Worm (Caenorhabditis elegans) whole organism, young adult: ENCODE data around the gene frpr-9.

Experiments
- B0336.3 ChIP-seq: fragments of 200-800 bp; sonication (Bioruptor generic); IDR thresholded peaks from 2 replicates; pipeline ENCODE4 v1.3.6; 2022; ENCODE audit warnings: missing genetic modification characterization, missing compliant biosample characterization
- C17E4.6 ChIP-seq: fragments of 200-800 bp; sonication (Bioruptor generic); IDR thresholded peaks from 2 replicates; pipeline ENCODE4 v1.3.6; 2022; ENCODE audit warnings: missing genetic modification reagents, missing genetic modification characterization, missing compliant biosample characterization
- D2030.7 ChIP-seq: fragments of 200-800 bp; sonication (Bioruptor generic); IDR thresholded peaks from 2 replicates; pipeline ENCODE4 v1.3.6; 2022; ENCODE audit warnings: missing genetic modification reagents, missing genetic modification characterization, missing compliant biosample characterization
- F39B2.1 ChIP-seq: fragments of 200-800 bp; sonication (Bioruptor generic); IDR thresholded peaks from 2 replicates; pipeline ENCODE4 v1.3.6; 2022; ENCODE audit warnings: missing genetic modification reagents, missing genetic modification characterization, missing compliant biosample characterization
- F49E8.2 ChIP-seq: sonication (generic microtip); optimal IDR thresholded peaks from 3 replicates; lab custom pipeline; 2017; ENCODE audit warnings: missing genetic modification characterization, mild to moderate bottlenecking, missing compliant biosample characterization, antibody characterized with exemption, moderate library complexity; ENCODE audit not compliant: insufficient read depth
- K12H6.12 ChIP-seq: fragments of 200-800 bp; sonication (Bioruptor generic); optimal IDR thresholded peaks from 2 replicates; lab custom pipeline; 2018; ENCODE audit warnings: mild to moderate bottlenecking, missing genetic modification characterization, missing compliant biosample characterization
- T26A5.8 ChIP-seq: sonication (generic microtip); optimal IDR thresholded peaks from 2 replicates; lab custom pipeline; 2016; ENCODE audit warnings: missing genetic modification characterization, missing compliant biosample characterization
- Y53F4B.3 ChIP-seq: fragments of 200-800 bp; sonication (Bioruptor generic); IDR thresholded peaks from 2 replicates; pipeline ENCODE4 v1.3.6; 2022; ENCODE audit warnings: missing genetic modification reagents, missing genetic modification characterization, missing compliant biosample characterization
- Y53G8AR.9 ChIP-seq: fragments of 200-800 bp; sonication (Bioruptor generic); conservative IDR thresholded peaks from 2 replicates; pipeline ENCODE4 v1.3.6; 2022; ENCODE audit warnings: missing genetic modification reagents, missing genetic modification characterization, missing compliant biosample characterization
- Y95B8A.8 ChIP-seq: fragments of 200-800 bp; sonication (Bioruptor generic); IDR thresholded peaks from 2 replicates; pipeline ENCODE4 v1.3.6; 2022; ENCODE audit warnings: missing genetic modification reagents, missing genetic modification characterization, missing compliant biosample characterization
- athp-1 ChIP-seq: sonication (generic microtip); optimal IDR thresholded peaks from 2 replicates; lab custom pipeline; 2017; ENCODE audit warnings: mild to moderate bottlenecking, missing genetic modification characterization, missing compliant biosample characterization
- attf-3 ChIP-seq: fragments of 200-800 bp; sonication (Bioruptor generic); conservative IDR thresholded peaks from 2 replicates; pipeline ENCODE4 v1.3.6; 2022; ENCODE audit warnings: missing genetic modification reagents, missing genetic modification characterization, missing compliant biosample characterization
- attf-6 ChIP-seq: fragments of 200-800 bp; sonication (Bioruptor generic); IDR thresholded peaks from 2 replicates; pipeline ENCODE4 v1.3.6; 2022; ENCODE audit warnings: missing genetic modification reagents, missing genetic modification characterization, missing compliant biosample characterization
- cebp-2 ChIP-seq: fragments of 200-800 bp; sonication (Bioruptor generic); IDR thresholded peaks from 2 replicates; pipeline ENCODE4 v1.3.6; 2022; ENCODE audit warnings: missing genetic modification characterization, missing compliant biosample characterization
- ceh-100 ChIP-seq: fragments of 200-800 bp; sonication (Bioruptor generic); IDR thresholded peaks from 2 replicates; pipeline ENCODE4 v1.3.6; 2022; ENCODE audit warnings: missing genetic modification reagents, missing genetic modification characterization, missing compliant biosample characterization
- ceh-91 ChIP-seq: fragments of 200-800 bp; sonication (Bioruptor generic); IDR thresholded peaks from 2 replicates; pipeline ENCODE4 v1.3.6; 2022; ENCODE audit warnings: missing genetic modification reagents, missing genetic modification characterization, missing compliant biosample characterization
- dpff-1 ChIP-seq: sonication (generic microtip); optimal IDR thresholded peaks from 2 replicates; lab custom pipeline; 2017; ENCODE audit warnings: mild to moderate bottlenecking, missing genetic modification characterization, missing compliant biosample characterization
- ekl-4 ChIP-seq: fragments of 200-800 bp; sonication (Bioruptor generic); IDR thresholded peaks from 2 replicates; pipeline ENCODE4 v1.3.6; 2022; ENCODE audit warnings: missing genetic modification reagents, missing genetic modification characterization, missing compliant biosample characterization
- ets-4 ChIP-seq: fragments of 200-800 bp; sonication (Bioruptor generic); optimal IDR thresholded peaks from 2 replicates; lab custom pipeline; 2018; ENCODE audit warnings: mild to moderate bottlenecking, missing genetic modification characterization, missing compliant biosample characterization
- gei-17 ChIP-seq: fragments of 200-800 bp; sonication (Bioruptor generic); optimal IDR thresholded peaks from 2 replicates; lab custom pipeline; 2018; ENCODE audit warnings: mild to moderate bottlenecking, missing genetic modification characterization, missing compliant biosample characterization
- hlh-12 ChIP-seq: sonication (generic microtip); optimal IDR thresholded peaks from 2 replicates; lab custom pipeline; 2016; ENCODE audit warnings: missing genetic modification characterization, missing compliant biosample characterization
- hlh-26 ChIP-seq: fragments of 200-800 bp; sonication (Bioruptor generic); conservative IDR thresholded peaks from 2 replicates; pipeline ENCODE4 v1.3.6; 2022; ENCODE audit warnings: missing genetic modification reagents, missing genetic modification characterization, missing compliant biosample characterization
- hmg-20 ChIP-seq: fragments of 200-800 bp; sonication (Bioruptor generic); IDR thresholded peaks from 2 replicates; pipeline ENCODE4 v1.3.6; 2022; ENCODE audit warnings: missing genetic modification reagents, missing genetic modification characterization, missing compliant biosample characterization
- hsf-1 ChIP-seq: fragments of 200-800 bp; sonication (Bioruptor generic); IDR thresholded peaks from 2 replicates; pipeline ENCODE4 v1.3.6; 2022; ENCODE audit warnings: missing genetic modification reagents, missing genetic modification characterization, missing compliant biosample characterization
- let-526 ChIP-seq: fragments of 200-800 bp; sonication (Bioruptor generic); IDR thresholded peaks from 2 replicates; pipeline ENCODE4 v1.3.6; 2022; ENCODE audit warnings: missing genetic modification reagents, missing genetic modification characterization, missing compliant biosample characterization
- let-607 ChIP-seq, 2 experiments: fragments of 200-800 bp in 1 of 2; sonication (Bioruptor generic) in 1 of 2; sonication (generic microtip) in 1 of 2; optimal IDR thresholded peaks; 2 replicates each; lab custom pipeline; 2016 to 2018; ENCODE audit warnings: mild to moderate bottlenecking in 2 of 2, missing compliant biosample characterization in 2 of 2, missing genetic modification characterization in 2 of 2, moderate library complexity in 2 of 2, missing genotype in 1 of 2
- lin-26 ChIP-seq: fragments of 200-800 bp; sonication (Bioruptor generic); IDR thresholded peaks from 2 replicates; pipeline ENCODE4 v1.3.6; 2022; ENCODE audit warnings: missing genetic modification reagents, missing genetic modification characterization, missing compliant biosample characterization
- lin-35 ChIP-seq, 3 experiments: fragments of 150-350 bp in 2 of 3; sonication (generic microtip) in 1 of 3; optimal IDR thresholded peaks; 2 replicates each; lab custom pipeline; 2014 to 2018; ENCODE audit warnings: missing biosample characterization in 3 of 3, missing genetic modification characterization in 3 of 3, missing genetic modification reagents in 3 of 3
- lin-54 ChIP-seq: fragments of 200-800 bp; sonication (Bioruptor generic); optimal IDR thresholded peaks from 2 replicates; lab custom pipeline; 2018; ENCODE audit warnings: mild to moderate bottlenecking, missing genetic modification characterization, missing compliant biosample characterization
- madf-3 ChIP-seq: fragments of 200-800 bp; sonication (Bioruptor generic); IDR thresholded peaks from 2 replicates; pipeline ENCODE4 v1.3.6; 2022; ENCODE audit warnings: missing genetic modification reagents, missing genetic modification characterization, missing compliant biosample characterization
- mcd-1 ChIP-seq: fragments of 200-800 bp; sonication (Bioruptor generic); IDR thresholded peaks from 2 replicates; pipeline ENCODE4 v1.3.6; 2022; ENCODE audit warnings: missing genetic modification reagents, missing genetic modification characterization, missing compliant biosample characterization
- nhr-120 ChIP-seq: fragments of 200-800 bp; sonication (Bioruptor generic); IDR thresholded peaks from 2 replicates; pipeline ENCODE4 v1.3.6; 2022; ENCODE audit warnings: missing genetic modification characterization, missing compliant biosample characterization
- nhr-80 ChIP-seq: sonication (generic microtip); optimal IDR thresholded peaks from 2 replicates; lab custom pipeline; 2016; ENCODE audit warnings: missing genetic modification characterization, missing compliant biosample characterization
- nhr-90 ChIP-seq: sonication (generic microtip); optimal IDR thresholded peaks from 2 replicates; lab custom pipeline; 2016; ENCODE audit warnings: missing genotype, mild to moderate bottlenecking, missing genetic modification characterization, missing compliant biosample characterization
- pbrm-1 ChIP-seq: fragments of 200-800 bp; sonication (Bioruptor generic); IDR thresholded peaks from 2 replicates; pipeline ENCODE4 v1.3.6; 2022; ENCODE audit warnings: missing genetic modification reagents, missing genetic modification characterization, missing compliant biosample characterization
- pha-4 ChIP-seq: fragments of 150-350 bp; sonication (generic microtip); optimal IDR thresholded peaks from 2 replicates; lab custom pipeline; 2014; ENCODE audit warnings: missing biosample characterization, missing genetic modification reagents, missing genetic modification characterization
- snpc-4 ChIP-seq, 5 experiments: fragments of 150-350 bp in 1 of 5; sonication (generic microtip) in 4 of 5; optimal IDR thresholded peaks; 2 replicates each; lab custom pipeline; 2014 to 2018; ENCODE audit warnings: missing genetic modification characterization in 5 of 5, missing biosample characterization in 3 of 5, antibody characterized with exemption in 2 of 5, mild to moderate bottlenecking in 2 of 5, missing compliant biosample characterization in 2 of 5, missing genotype in 2 of 5, moderate library complexity in 2 of 5, missing genetic modification reagents in 1 of 5
- tbx-9 ChIP-seq: sonication (generic microtip); optimal IDR thresholded peaks from 2 replicates; lab custom pipeline; 2016; ENCODE audit warnings: borderline replicate concordance, missing genetic modification characterization, inconsistent platforms, missing compliant biosample characterization
- unc-130 ChIP-seq: sonication (generic microtip); optimal IDR thresholded peaks from 2 replicates; lab custom pipeline; 2016; ENCODE audit warnings: missing genetic modification reagents, missing genetic modification characterization, missing compliant biosample characterization
- xnd-1 ChIP-seq: sonication (generic microtip); optimal IDR thresholded peaks from 2 replicates; lab custom pipeline; 2016; ENCODE audit warnings: missing genotype, missing genetic modification reagents, missing genetic modification characterization, missing compliant biosample characterization
- zfh-2 ChIP-seq: fragments of 200-800 bp; sonication (Bioruptor generic); conservative IDR thresholded peaks from 2 replicates; pipeline ENCODE4 v1.3.6; 2022; ENCODE audit warnings: missing genetic modification reagents, missing genetic modification characterization, missing compliant biosample characterization
- zim-3 ChIP-seq: sonication (generic microtip); optimal IDR thresholded peaks from 2 replicates; lab custom pipeline; 2017; ENCODE audit warnings: mild to moderate bottlenecking, missing genetic modification characterization, moderate library complexity, missing compliant biosample characterization
- ztf-18 ChIP-seq: sonication (generic microtip); optimal IDR thresholded peaks from 2 replicates; lab custom pipeline; 2016; ENCODE audit warnings: missing genotype, mild to moderate bottlenecking, missing genetic modification characterization, missing compliant biosample characterization
- ztf-25 ChIP-seq: fragments of 200-800 bp; sonication (Bioruptor generic); IDR thresholded peaks from 2 replicates; pipeline ENCODE4 v1.3.6; 2022; ENCODE audit warnings: missing genetic modification reagents, missing genetic modification characterization, missing compliant biosample characterization
- ztf-26 ChIP-seq: sonication (generic microtip); optimal IDR thresholded peaks from 2 replicates; lab custom pipeline; 2017; ENCODE audit warnings: missing genetic modification characterization, missing compliant biosample characterization

The frpr-9 gene

DNA sequence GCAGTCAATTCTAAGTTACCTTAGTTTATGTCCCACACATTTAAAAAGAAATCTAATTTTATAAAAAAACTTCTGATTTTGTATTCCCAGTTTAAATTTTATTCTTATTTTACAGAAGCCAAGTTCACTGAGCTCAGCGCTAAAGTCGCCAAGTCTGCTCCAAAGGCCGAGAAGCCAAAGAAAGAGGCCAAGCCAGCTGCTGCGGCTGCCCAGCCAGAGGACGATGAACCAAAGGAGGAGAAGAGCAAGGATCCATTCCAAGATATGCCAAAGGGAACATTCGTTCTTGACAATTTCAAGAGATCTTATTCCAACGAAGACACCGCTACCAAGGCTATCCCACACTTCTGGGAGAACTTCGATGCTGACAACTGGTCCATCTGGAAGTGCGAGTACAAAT is 25.0 kb upstream of the frpr-9 start (continued):
- no peak for TF ChIP-seq dpff-1 (tag; lab: Kevin White, UChicago)
- 0 out of 2 replicates have a peak, but pooled peaks have one; percentile 27 for TF ChIP-seq hmg-20 (GFP tag; lab: Robert Waterston, UW)
- TF ChIP-seq ztf-26 (tag; lab: Kevin White, UChicago) = no peak
- no peak for TF ChIP-seq cebp-2
- peak; percentile 61 for TF ChIP-seq zfh-2 (GFP tag; lab: Robert Waterston, UW)
- TF ChIP-seq B0336.3 (GFP tag; lab: Robert Waterston, UW) = 0 out of 2 replicates have a peak, but pooled peaks have one; percentile 53
- TF ChIP-seq nhr-80 (tag; lab: Kevin White, UChicago) = no peak
- peak; percentile 46; the same call in 1 of the 2 replicates for TF ChIP-seq hsf-1 (GFP tag; lab: Robert Waterston, UW)
- no peak for TF ChIP-seq pbrm-1 (GFP tag; lab: Robert Waterston, UW)
- no peak for TF ChIP-seq tbx-9

DNA sequence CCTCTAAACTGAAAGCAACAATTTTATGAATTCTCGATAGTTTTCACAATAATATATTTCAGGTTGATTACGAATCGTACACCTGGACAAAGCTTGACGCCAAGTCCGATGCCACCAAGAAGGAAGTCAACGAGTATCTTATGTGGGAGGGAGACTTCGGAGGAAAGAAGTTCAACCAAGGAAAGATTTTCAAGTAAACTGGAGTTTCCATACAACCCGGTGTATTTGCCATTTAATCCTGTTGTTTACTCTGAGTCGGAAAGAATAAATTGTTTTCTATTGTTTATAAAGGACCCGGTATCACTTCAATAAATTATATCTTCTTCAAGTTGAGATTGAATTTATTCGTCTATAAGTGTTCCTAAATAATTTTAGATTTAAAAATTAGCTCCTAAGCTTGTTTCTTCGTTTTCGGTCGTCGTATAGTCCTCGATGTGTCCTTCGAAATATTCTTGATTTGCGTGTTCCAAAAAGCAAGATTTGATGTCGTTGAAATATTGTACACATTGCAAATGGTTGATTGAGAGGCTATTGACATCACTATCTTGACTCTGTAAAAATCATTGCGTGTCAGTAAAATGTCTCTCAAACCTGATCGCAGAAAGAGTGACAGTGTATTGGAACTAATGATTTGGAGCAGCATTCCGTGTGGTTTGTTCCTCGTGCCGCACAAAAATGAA is 24.2 kb upstream of the frpr-9 start:
- TF ChIP-seq attf-3 (no peak), ztf-25 (GFP tag; lab: Robert Waterston, UW) (no peak), ceh-100 (GFP tag; lab: Robert Waterston, UW) (0 out of 2 replicates have a peak, but pooled peaks have one; percentile 18), hlh-12 (tag; lab: Kevin White, UChicago) (no peak), lin-54 (GFP tag; lab: Kevin White, UChicago) (peak; percentile 47), athp-1 (peak; percentile 24), T26A5.8 (tag; lab: Kevin White, UChicago) (no peak), K12H6.12 (tag; lab: Kevin White, UChicago) (no peak), ceh-91 (GFP tag; lab: Robert Waterston, UW) (no peak), pha-4 (tag; lab: Kevin White, UChicago) (peak; percentile 89), nhr-90 (tag; lab: Kevin White, UChicago) (no peak), hmg-20 (GFP tag; lab: Robert Waterston, UW) (no peak), lin-35 (GFP tag; optimal IDR thresholded peaks at IDR 0.05; lab: Kevin White, UChicago) (peak in 1 of 3 experiments; percentile 55), let-526 (GFP tag; lab: Robert Waterston, UW) (no peak), ekl-4 (GFP tag; lab: Robert Waterston, UW) (0 out of 2 replicates have a peak, but pooled peaks have one; percentile 26), ztf-18 (tag; lab: Kevin White, UChicago) (no peak), snpc-4 (GFP tag; optimal IDR thresholded peaks at IDR 0.05; lab: Kevin White, UChicago) (no peak), snpc-4 (tag; optimal IDR thresholded peaks at IDR 0.05; lab: Kevin White, UChicago) (peak in 1 of 4 experiments; percentile 51), F49E8.2 (tag; lab: Kevin White, UChicago) (peak; percentile 83), madf-3 (GFP tag; lab: Robert Waterston, UW) (0 out of 2 replicates have a peak, but pooled peaks have one; percentile 15), ets-4 (GFP tag; lab: Kevin White, UChicago) (peak; percentile 72), attf-6 (GFP tag; lab: Robert Waterston, UW) (0 out of 2 replicates have a peak, but pooled peaks have one; percentile 13), zim-3 (tag; lab: Kevin White, UChicago) (no peak), hlh-26 (GFP tag; lab: Robert Waterston, UW) (no peak), Y53F4B.3 (no peak), gei-17 (GFP tag; lab: Kevin White, UChicago) (no peak), F39B2.1 (GFP tag; lab: Robert Waterston, UW) (peak; percentile 56; the same call in 1 of the 2 replicates), C17E4.6 (GFP tag; lab: Robert Waterston, UW) (no peak), Y95B8A.8 (GFP tag; lab: Robert Waterston, UW) (peak; percentile 37; the same call in 1 of the 2 replicates), let-607 (tag; optimal IDR thresholded peaks at IDR 0.05; lab: Kevin White, UChicago) (peak; percentile 98 to 99), unc-130 (GFP tag; lab: Kevin White, UChicago) (peak; percentile 51), Y53G8AR.9 (GFP tag; lab: Robert Waterston, UW) (0 out of 2 replicates have a peak, but pooled peaks have one; percentile 66), xnd-1 (tag; lab: Kevin White, UChicago) (no peak), mcd-1 (peak; percentile 22; the same call in 1 of the 2 replicates), pbrm-1 (GFP tag; lab: Robert Waterston, UW) (peak; percentile 34; the same call in 1 of the 2 replicates), D2030.7 (GFP tag; lab: Robert Waterston, UW) (0 out of 2 replicates have a peak, but pooled peaks have one; percentile 11), nhr-120 (GFP tag; lab: Robert Waterston, UW) (0 out of 2 replicates have a peak, but pooled peaks have one; percentile 10), lin-26 (GFP tag; lab: Robert Waterston, UW) (peak; percentile 17; the same call in 1 of the 2 replicates)
